Worm (Caenorhabditis elegans) whole organism, young adult: ENCODE measurements around the gene Y42H9AR.4.

ENCODE experiments used
- B0019.2 ChIP-seq: fragments of 200-800 bp; sonication (Bioruptor generic); conservative IDR thresholded peaks from 2 replicates; pipeline ENCODE4 v1.3.6; 2022; ENCODE audit warnings: missing genetic modification reagents, missing genetic modification characterization, missing compliant biosample characterization
- B0336.3 ChIP-seq: fragments of 200-800 bp; sonication (Bioruptor generic); IDR thresholded peaks from 2 replicates; pipeline ENCODE4 v1.3.6; 2022; ENCODE audit warnings: missing genetic modification characterization, missing compliant biosample characterization
- F10E7.11 ChIP-seq: sonication (generic microtip); optimal IDR thresholded peaks from 2 replicates; lab custom pipeline; 2017; ENCODE audit warnings: mild to moderate bottlenecking, missing genetic modification characterization, moderate library complexity, missing compliant biosample characterization
- F22D6.2 ChIP-seq: sonication (generic microtip); optimal IDR thresholded peaks from 2 replicates; lab custom pipeline; 2016; ENCODE audit warnings: mild to moderate bottlenecking, missing genetic modification characterization, missing compliant biosample characterization
- F33H1.4 ChIP-seq: fragments of 200-800 bp; sonication (Bioruptor generic); IDR thresholded peaks from 2 replicates; pipeline ENCODE4 v1.3.6; 2022; ENCODE audit warnings: missing genetic modification reagents, missing genetic modification characterization, missing compliant biosample characterization
- F52B5.7 ChIP-seq: sonication (generic microtip); optimal IDR thresholded peaks from 2 replicates; lab custom pipeline; 2016; ENCODE audit warnings: mild to moderate bottlenecking, missing genetic modification characterization, missing compliant biosample characterization
- aptf-2 ChIP-seq: fragments of 200-800 bp; sonication (Bioruptor generic); conservative IDR thresholded peaks from 2 replicates; pipeline ENCODE4 v1.3.6; 2022; ENCODE audit warnings: missing genetic modification reagents, missing genetic modification characterization, missing compliant biosample characterization
- aptf-3 ChIP-seq: fragments of 200-800 bp; sonication (Bioruptor generic); IDR thresholded peaks from 2 replicates; pipeline ENCODE4 v1.3.6; 2022; ENCODE audit warnings: missing genetic modification characterization, missing compliant biosample characterization
- cebp-1 ChIP-seq, 2 experiments: fragments of 200-800 bp in 1 of 2; sonication (Bioruptor generic) in 1 of 2; sonication (generic microtip) in 1 of 2; IDR thresholded peaks in 1 of 2; optimal IDR thresholded peaks in 1 of 2; 2 replicates each; pipeline versions ENCODE4 v1.3.6 to Lab custom; 2017 to 2022; ENCODE audit warnings: missing compliant biosample characterization in 2 of 2, missing genetic modification characterization in 2 of 2, mild to moderate bottlenecking in 1 of 2, missing genetic modification reagents in 1 of 2, moderate library complexity in 1 of 2
- ceh-40 ChIP-seq: fragments of 200-800 bp; sonication (Bioruptor generic); IDR thresholded peaks from 2 replicates; pipeline ENCODE4 v1.3.6; 2022; ENCODE audit warnings: missing genetic modification characterization, missing compliant biosample characterization
- ceh-79 ChIP-seq: sonication (generic microtip); optimal IDR thresholded peaks from 2 replicates; lab custom pipeline; 2017; ENCODE audit warnings: mild to moderate bottlenecking, missing genetic modification characterization, missing compliant biosample characterization
- ceh-91 ChIP-seq: fragments of 200-800 bp; sonication (Bioruptor generic); IDR thresholded peaks from 2 replicates; pipeline ENCODE4 v1.3.6; 2022; ENCODE audit warnings: missing genetic modification reagents, missing genetic modification characterization, missing compliant biosample characterization
- egl-44 ChIP-seq: fragments of 200-800 bp; sonication (Bioruptor generic); IDR thresholded peaks from 2 replicates; pipeline ENCODE4 v1.3.6; 2022; ENCODE audit warnings: missing genetic modification reagents, missing genetic modification characterization, missing compliant biosample characterization
- ekl-4 ChIP-seq: fragments of 200-800 bp; sonication (Bioruptor generic); IDR thresholded peaks from 2 replicates; pipeline ENCODE4 v1.3.6; 2022; ENCODE audit warnings: missing genetic modification reagents, missing genetic modification characterization, missing compliant biosample characterization
- ets-4 ChIP-seq: fragments of 200-800 bp; sonication (Bioruptor generic); optimal IDR thresholded peaks from 2 replicates; lab custom pipeline; 2018; ENCODE audit warnings: mild to moderate bottlenecking, missing genetic modification characterization, missing compliant biosample characterization
- gei-17 ChIP-seq: fragments of 200-800 bp; sonication (Bioruptor generic); optimal IDR thresholded peaks from 2 replicates; lab custom pipeline; 2018; ENCODE audit warnings: mild to moderate bottlenecking, missing genetic modification characterization, missing compliant biosample characterization
- him-1 ChIP-seq: sonication (generic microtip); optimal IDR thresholded peaks from 2 replicates; lab custom pipeline; 2016; ENCODE audit warnings: missing genotype, missing genetic modification reagents, missing genetic modification characterization, missing compliant biosample characterization
- hmg-20 ChIP-seq: fragments of 200-800 bp; sonication (Bioruptor generic); IDR thresholded peaks from 2 replicates; pipeline ENCODE4 v1.3.6; 2022; ENCODE audit warnings: missing genetic modification reagents, missing genetic modification characterization, missing compliant biosample characterization
- let-526 ChIP-seq: fragments of 200-800 bp; sonication (Bioruptor generic); IDR thresholded peaks from 2 replicates; pipeline ENCODE4 v1.3.6; 2022; ENCODE audit warnings: missing genetic modification reagents, missing genetic modification characterization, missing compliant biosample characterization
- lin-35 ChIP-seq, 3 experiments: fragments of 150-350 bp in 2 of 3; sonication (generic microtip) in 1 of 3; optimal IDR thresholded peaks; 2 replicates each; lab custom pipeline; 2014 to 2018; ENCODE audit warnings: missing biosample characterization in 3 of 3, missing genetic modification characterization in 3 of 3, missing genetic modification reagents in 3 of 3
- lsy-27 ChIP-seq: sonication (generic microtip); optimal IDR thresholded peaks from 2 replicates; lab custom pipeline; 2017; ENCODE audit warnings: missing genetic modification characterization, mild to moderate bottlenecking, missing compliant biosample characterization, antibody characterized with exemption, missing genotype, borderline replicate concordance; ENCODE audit not compliant: insufficient read depth
- madf-10 ChIP-seq: sonication (generic microtip); optimal IDR thresholded peaks from 2 replicates; lab custom pipeline; 2016; ENCODE audit warnings: mild to moderate bottlenecking, missing genetic modification characterization, missing compliant biosample characterization
- madf-3 ChIP-seq: fragments of 200-800 bp; sonication (Bioruptor generic); IDR thresholded peaks from 2 replicates; pipeline ENCODE4 v1.3.6; 2022; ENCODE audit warnings: missing genetic modification reagents, missing genetic modification characterization, missing compliant biosample characterization
- madf-6 ChIP-seq: fragments of 200-800 bp; sonication (Bioruptor generic); IDR thresholded peaks from 2 replicates; pipeline ENCODE4 v1.3.6; 2022; ENCODE audit warnings: missing genetic modification reagents, missing genetic modification characterization, missing compliant biosample characterization
- madf-8 ChIP-seq: fragments of 200-800 bp; sonication (Bioruptor generic); conservative IDR thresholded peaks from 2 replicates; pipeline ENCODE4 v1.3.6; 2022; ENCODE audit warnings: missing genetic modification reagents, missing genetic modification characterization, missing compliant biosample characterization
- mcd-1 ChIP-seq: fragments of 200-800 bp; sonication (Bioruptor generic); IDR thresholded peaks from 2 replicates; pipeline ENCODE4 v1.3.6; 2022; ENCODE audit warnings: missing genetic modification reagents, missing genetic modification characterization, missing compliant biosample characterization
- mes-4 ChIP-seq: sonication (generic microtip); optimal IDR thresholded peaks from 2 replicates; lab custom pipeline; 2016; ENCODE audit warnings: missing genotype, missing genetic modification characterization, missing compliant biosample characterization
- nhr-27 ChIP-seq: fragments of 200-800 bp; sonication (Bioruptor generic); optimal IDR thresholded peaks from 2 replicates; lab custom pipeline; 2018; ENCODE audit warnings: mild to moderate bottlenecking, missing genetic modification characterization, moderate library complexity, missing compliant biosample characterization
- pbrm-1 ChIP-seq: fragments of 200-800 bp; sonication (Bioruptor generic); IDR thresholded peaks from 2 replicates; pipeline ENCODE4 v1.3.6; 2022; ENCODE audit warnings: missing genetic modification reagents, missing genetic modification characterization, missing compliant biosample characterization
- pha-4 ChIP-seq: fragments of 150-350 bp; sonication (generic microtip); optimal IDR thresholded peaks from 2 replicates; lab custom pipeline; 2014; ENCODE audit warnings: missing biosample characterization, missing genetic modification reagents, missing genetic modification characterization
- rec-8 ChIP-seq, 2 experiments: sonication (generic microtip); optimal IDR thresholded peaks; 2 replicates each; lab custom pipeline; 2016; ENCODE audit warnings: mild to moderate bottlenecking in 2 of 2, missing genetic modification characterization in 2 of 2, missing genetic modification reagents in 2 of 2, missing genotype in 2 of 2, missing biosample characterization in 1 of 2, missing compliant biosample characterization in 1 of 2, moderate library complexity in 1 of 2
- sea-2 ChIP-seq: fragments of 200-800 bp; sonication (Bioruptor generic); IDR thresholded peaks from 2 replicates; pipeline ENCODE4 v1.3.6; 2022; ENCODE audit warnings: missing genetic modification characterization, missing compliant biosample characterization
- snpc-1.1 ChIP-seq: sonication (generic microtip); optimal IDR thresholded peaks from 2 replicates; lab custom pipeline; 2017; ENCODE audit warnings: missing genetic modification characterization, mild to moderate bottlenecking, missing compliant biosample characterization, antibody characterized with exemption, moderate library complexity, missing genotype, missing genetic modification reagents; ENCODE audit not compliant: insufficient read depth
- snpc-1.3 ChIP-seq: sonication (generic microtip); optimal IDR thresholded peaks from 2 replicates; lab custom pipeline; 2017; ENCODE audit warnings: missing genetic modification characterization, mild to moderate bottlenecking, missing compliant biosample characterization, antibody characterized with exemption, moderate library complexity, missing genotype, missing genetic modification reagents; ENCODE audit not compliant: insufficient read depth
- snpc-3.4 ChIP-seq: sonication (generic microtip); optimal IDR thresholded peaks from 2 replicates; lab custom pipeline; 2017; ENCODE audit warnings: missing genetic modification characterization, mild to moderate bottlenecking, missing compliant biosample characterization, antibody characterized with exemption, moderate library complexity, missing genotype, missing genetic modification reagents
- tbx-9 ChIP-seq: sonication (generic microtip); optimal IDR thresholded peaks from 2 replicates; lab custom pipeline; 2016; ENCODE audit warnings: borderline replicate concordance, missing genetic modification characterization, inconsistent platforms, missing compliant biosample characterization
- unc-130 ChIP-seq: sonication (generic microtip); optimal IDR thresholded peaks from 2 replicates; lab custom pipeline; 2016; ENCODE audit warnings: missing genetic modification reagents, missing genetic modification characterization, missing compliant biosample characterization
- unc-62 ChIP-seq: fragments of 150-350 bp; optimal IDR thresholded peaks from 2 replicates; lab custom pipeline; 2014; ENCODE audit warnings: missing biosample characterization, missing genetic modification reagents, missing genetic modification characterization
- ztf-28 ChIP-seq: fragments of 200-800 bp; sonication (Bioruptor generic); IDR thresholded peaks from 2 replicates; pipeline ENCODE4 v1.3.6; 2022; ENCODE audit warnings: missing genetic modification reagents, missing genetic modification characterization, missing compliant biosample characterization

Y42H9AR.4 gene

DNA sequence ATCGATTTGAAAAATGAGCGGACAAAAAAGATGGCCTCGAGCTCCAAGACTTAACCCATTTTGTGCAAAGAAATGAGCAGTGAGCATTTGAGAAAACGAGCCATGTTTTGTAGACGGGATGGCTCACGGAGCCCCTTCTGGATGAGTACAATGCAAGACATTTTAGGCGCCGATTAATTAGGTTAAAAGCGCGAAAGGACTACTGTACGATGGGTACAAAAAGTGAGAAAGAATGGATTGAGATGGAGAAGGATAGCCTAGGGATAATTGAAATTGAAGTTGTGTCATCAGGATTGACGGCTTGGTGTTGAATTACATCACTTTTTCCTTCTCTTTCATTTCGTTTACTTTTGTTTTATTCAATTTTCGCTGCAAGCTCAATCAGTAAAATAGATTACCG lies 31.2 kb downstream of the Y42H9AR.4 start:
- no peak for TF ChIP-seq snpc-3.4 (tag; lab: Kevin White, UChicago)
- no peak for TF ChIP-seq egl-44 (GFP tag; lab: Robert Waterston, UW)
- no peak for TF ChIP-seq ceh-91 (GFP tag; lab: Robert Waterston, UW)
- no peak for TF ChIP-seq ceh-79 (tag; lab: Kevin White, UChicago)
- TF ChIP-seq F10E7.11 = no peak
- TF ChIP-seq lin-35 (GFP tag; optimal IDR thresholded peaks at IDR 0.05; lab: Kevin White, UChicago) = no peak
- TF ChIP-seq madf-3 = no peak
- TF ChIP-seq madf-6 (GFP tag; lab: Robert Waterston, UW) = no peak
- TF ChIP-seq madf-10 (tag; lab: Kevin White, UChicago) = no peak
- TF ChIP-seq ekl-4 (GFP tag; lab: Robert Waterston, UW) = no peak
- no peak for TF ChIP-seq gei-17 (GFP tag; lab: Kevin White, UChicago)
- TF ChIP-seq madf-8 = no peak

ce11 chrIV:8080166-8080565 lies 31.9 kb downstream of the Y42H9AR.4 start:
- TF ChIP-seq ets-4 (GFP tag; lab: Kevin White, UChicago) (no peak), let-526 (GFP tag; lab: Robert Waterston, UW) (no peak), pha-4 (tag; lab: Kevin White, UChicago) (no peak), aptf-3 (GFP tag; lab: Robert Waterston, UW) (no peak), mcd-1 (no peak), cebp-1 (GFP tag; IDR thresholded peaks at IDR 0.05; lab: Robert Waterston, UW) (no peak), cebp-1 (tag; optimal IDR thresholded peaks at IDR 0.05; lab: Kevin White, UChicago) (no peak), ceh-40 (GFP tag; lab: Robert Waterston, UW) (no peak), snpc-1.3 (tag; lab: Kevin White, UChicago) (no peak), F33H1.4 (GFP tag; lab: Robert Waterston, UW) (no peak), B0019.2 (no peak), rec-8 (tag; optimal IDR thresholded peaks at IDR 0.05; lab: Kevin White, UChicago) (no peak), hmg-20 (GFP tag; lab: Robert Waterston, UW) (no peak), F52B5.7 (no peak), ceh-91 (GFP tag; lab: Robert Waterston, UW) (no peak), F10E7.11 (no peak), nhr-27 (tag; lab: Kevin White, UChicago) (no peak), sea-2 (GFP tag; lab: Robert Waterston, UW) (no peak)

DNA sequence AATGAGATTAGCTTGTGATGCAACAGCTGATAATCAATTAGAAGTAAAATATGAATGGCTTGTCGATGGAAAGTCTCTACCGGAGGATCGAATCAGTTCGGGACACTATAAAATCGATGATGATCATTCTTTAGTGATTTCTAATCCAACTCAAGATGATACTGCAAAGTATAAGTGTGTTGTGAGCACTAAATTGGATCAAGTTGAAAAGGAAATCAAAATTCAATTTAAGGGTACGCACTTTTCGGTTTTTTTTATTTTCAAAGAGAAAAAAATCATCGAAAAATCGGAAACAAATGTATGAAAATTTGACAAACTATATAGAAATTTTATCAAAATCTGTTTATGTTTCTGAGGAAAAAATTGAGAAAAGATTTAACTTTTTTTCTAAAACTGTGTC lies 35.5 kb downstream of the Y42H9AR.4 start:
- TF ChIP-seq let-526 (GFP tag; lab: Robert Waterston, UW) (no peak), aptf-2 (GFP tag; lab: Robert Waterston, UW) (no peak), unc-130 (GFP tag; lab: Kevin White, UChicago) (no peak), unc-62 (GFP tag; lab: Kevin White, UChicago) (no peak), pbrm-1 (no peak), ztf-28 (no peak), snpc-1.1 (tag; lab: Kevin White, UChicago) (no peak), F22D6.2 (tag; lab: Kevin White, UChicago) (no peak), him-1 (no peak), lsy-27 (tag; lab: Kevin White, UChicago) (no peak), mes-4 (tag; lab: Kevin White, UChicago) (no peak), tbx-9 (tag; lab: Kevin White, UChicago) (no peak), B0336.3 (GFP tag; lab: Robert Waterston, UW) (no peak), ceh-79 (tag; lab: Kevin White, UChicago) (no peak)
- TF ChIP-seq, all 124 proteins: peak for 0
